Worm (Caenorhabditis elegans) whole organism, L1 larva: ENCODE measurements around the gene arrd-28.

Experiments used
- C16A3.4 ChIP-seq: fragments of 150-350 bp; optimal IDR thresholded peaks from 2 replicates; lab custom pipeline; 2014; ENCODE audit warnings: missing biosample characterization, missing genetic modification characterization
- Y116A8C.19 ChIP-seq: sonication (generic microtip); optimal IDR thresholded peaks from 2 replicates; lab custom pipeline; 2016; ENCODE audit warnings: missing compliant biosample characterization, missing genetic modification characterization, borderline replicate concordance
- aha-1 ChIP-seq: fragments of 150-350 bp; optimal IDR thresholded peaks from 2 replicates; lab custom pipeline; 2014; ENCODE audit warnings: missing biosample characterization, missing genetic modification characterization
- alr-1 ChIP-seq: fragments of 200-800 bp; sonication (Bioruptor generic); optimal IDR thresholded peaks from 2 replicates; lab custom pipeline; 2018; ENCODE audit warnings: borderline replicate concordance, mild to moderate bottlenecking, missing genetic modification characterization, missing compliant biosample characterization
- aly-2 ChIP-seq: fragments of 150-350 bp; optimal IDR thresholded peaks from 2 replicates; lab custom pipeline; 2014; ENCODE audit warnings: missing biosample characterization, missing genetic modification characterization
- blmp-1 ChIP-seq: fragments of 150-350 bp; optimal IDR thresholded peaks from 2 replicates; lab custom pipeline; 2014; ENCODE audit warnings: missing biosample characterization, missing genetic modification characterization
- ceh-63 ChIP-seq: fragments of 200-800 bp; sonication (Bioruptor generic); optimal IDR thresholded peaks from 2 replicates; lab custom pipeline; 2018; ENCODE audit warnings: mild to moderate bottlenecking, missing genetic modification characterization, missing compliant biosample characterization
- ceh-88 ChIP-seq: fragments of 200-800 bp; sonication (Bioruptor generic); IDR thresholded peaks from 2 replicates; pipeline ENCODE4 v1.3.6; 2022; ENCODE audit warnings: missing genetic modification characterization, missing compliant biosample characterization
- ceh-90 ChIP-seq: sonication (generic microtip); optimal IDR thresholded peaks from 2 replicates; lab custom pipeline; 2016; ENCODE audit warnings: missing genetic modification characterization, missing compliant biosample characterization
- efl-1 ChIP-seq, 4 experiments: fragments of 150-350 bp; optimal IDR thresholded peaks in 3 of 4; peaks in 1 of 4; 1 replicate in 1 of 4; 2 replicates in 3 of 4; lab custom pipeline; 2014; ENCODE audit warnings: missing biosample characterization in 2 of 4, missing genetic modification characterization in 2 of 4, missing genetic modification reagents in 2 of 4
- elt-2 ChIP-seq: sonication (generic microtip); optimal IDR thresholded peaks from 2 replicates; lab custom pipeline; 2016; ENCODE audit warnings: missing genetic modification characterization, mild to moderate bottlenecking, inconsistent platforms, missing compliant biosample characterization, missing genetic modification reagents
- fkh-10 ChIP-seq: sonication (generic microtip); optimal IDR thresholded peaks from 2 replicates; lab custom pipeline; 2017; ENCODE audit warnings: missing biosample characterization, missing genetic modification reagents, missing genetic modification characterization
- fkh-4 ChIP-seq: sonication (generic microtip); optimal IDR thresholded peaks from 2 replicates; lab custom pipeline; 2016; ENCODE audit warnings: missing compliant biosample characterization, missing genetic modification characterization, borderline replicate concordance
- fkh-8 ChIP-seq: sonication (generic microtip); optimal IDR thresholded peaks from 2 replicates; lab custom pipeline; 2016; ENCODE audit warnings: mild to moderate bottlenecking, missing genetic modification characterization, missing compliant biosample characterization
- fos-1 ChIP-seq: fragments of 150-350 bp; optimal IDR thresholded peaks from 2 replicates; lab custom pipeline; 2014; ENCODE audit warnings: missing biosample characterization, missing genetic modification characterization
- hlh-4 ChIP-seq: sonication (generic microtip); optimal IDR thresholded peaks from 2 replicates; lab custom pipeline; 2016; ENCODE audit warnings: mild to moderate bottlenecking, missing genetic modification characterization, missing compliant biosample characterization
- hpl-2 ChIP-seq: fragments of 150-350 bp; optimal IDR thresholded peaks from 2 replicates; lab custom pipeline; 2014; ENCODE audit warnings: missing biosample characterization, missing genetic modification reagents, missing genetic modification characterization
- irx-1 ChIP-seq: sonication (generic microtip); optimal IDR thresholded peaks from 2 replicates; lab custom pipeline; 2016; ENCODE audit warnings: missing genetic modification characterization, missing compliant biosample characterization
- jun-1 ChIP-seq: fragments of 150-350 bp; optimal IDR thresholded peaks from 2 replicates; lab custom pipeline; 2014; ENCODE audit warnings: missing biosample characterization, missing genetic modification reagents, missing genetic modification characterization
- lin-14 ChIP-seq: fragments of 200-800 bp; sonication (Bioruptor generic); optimal IDR thresholded peaks from 2 replicates; lab custom pipeline; 2018; ENCODE audit warnings: mild to moderate bottlenecking, missing genetic modification characterization, moderate library complexity, missing compliant biosample characterization
- lin-15B ChIP-seq: fragments of 150-350 bp; sonication (generic microtip); optimal IDR thresholded peaks from 3 replicates; lab custom pipeline; 2014; ENCODE audit warnings: missing biosample characterization, missing genetic modification characterization
- lin-35 ChIP-seq, 2 experiments: fragments of 150-350 bp; optimal IDR thresholded peaks; 2 replicates each; lab custom pipeline; 2014; ENCODE audit warnings: missing biosample characterization in 2 of 2, missing genetic modification characterization in 2 of 2, missing genetic modification reagents in 2 of 2
- lin-39 ChIP-seq: fragments of 150-350 bp; optimal IDR thresholded peaks from 2 replicates; lab custom pipeline; 2014; ENCODE audit warnings: missing biosample characterization, missing genetic modification reagents, missing genetic modification characterization
- lir-3 ChIP-seq: sonication (generic microtip); optimal IDR thresholded peaks from 2 replicates; lab custom pipeline; 2016; ENCODE audit warnings: mild to moderate bottlenecking, missing genetic modification characterization, moderate library complexity, missing compliant biosample characterization; ENCODE audit not compliant: poor library complexity
- mdl-1 ChIP-seq, 2 experiments: fragments of 150-350 bp; optimal IDR thresholded peaks; 2 replicates each; lab custom pipeline; 2014 to 2017; ENCODE audit warnings: missing biosample characterization in 2 of 2, missing genetic modification characterization in 2 of 2, inconsistent platforms in 1 of 2
- nhr-12 ChIP-seq: sonication (generic microtip); optimal IDR thresholded peaks from 2 replicates; lab custom pipeline; 2017; ENCODE audit warnings: missing biosample characterization, missing genetic modification characterization
- nhr-19 ChIP-seq: fragments of 200-800 bp; sonication (Bioruptor generic); conservative IDR thresholded peaks from 2 replicates; pipeline ENCODE4 v1.3.6; 2022; ENCODE audit warnings: missing genetic modification characterization, missing compliant biosample characterization
- nhr-20 ChIP-seq: sonication (generic microtip); optimal IDR thresholded peaks from 2 replicates; lab custom pipeline; 2016; ENCODE audit warnings: mild to moderate bottlenecking, missing genetic modification characterization, missing compliant biosample characterization
- nhr-237 ChIP-seq: fragments of 150-350 bp; optimal IDR thresholded peaks from 2 replicates; lab custom pipeline; 2014; ENCODE audit warnings: missing biosample characterization, missing genetic modification characterization
- nhr-71 ChIP-seq: sonication (generic microtip); optimal IDR thresholded peaks from 2 replicates; lab custom pipeline; 2016; ENCODE audit warnings: mild to moderate bottlenecking, missing genetic modification characterization, moderate library complexity, missing compliant biosample characterization
- nhr-77 ChIP-seq: fragments of 150-350 bp; optimal IDR thresholded peaks from 2 replicates; lab custom pipeline; 2014; ENCODE audit warnings: missing biosample characterization, missing genetic modification characterization
- nhr-84 ChIP-seq: sonication (generic microtip); optimal IDR thresholded peaks from 2 replicates; lab custom pipeline; 2017; ENCODE audit warnings: missing biosample characterization, missing genetic modification characterization
- nhr-90 ChIP-seq: sonication (generic microtip); optimal IDR thresholded peaks from 2 replicates; lab custom pipeline; 2016; ENCODE audit warnings: mild to moderate bottlenecking, missing genetic modification characterization, missing compliant biosample characterization; ENCODE audit not compliant: poor library complexity
- pqm-1 ChIP-seq: sonication (generic microtip); optimal IDR thresholded peaks from 3 replicates; lab custom pipeline; 2017; ENCODE audit warnings: missing biosample characterization, missing genetic modification characterization
- rnt-1 ChIP-seq: sonication (generic microtip); optimal IDR thresholded peaks from 2 replicates; lab custom pipeline; 2016; ENCODE audit warnings: mild to moderate bottlenecking, missing genetic modification characterization, moderate library complexity, missing compliant biosample characterization
- skn-1 ChIP-seq: fragments of 150-350 bp; optimal IDR thresholded peaks from 2 replicates; lab custom pipeline; 2014; ENCODE audit warnings: missing biosample characterization, missing genetic modification characterization
- snpc-4 ChIP-seq: fragments of 150-350 bp; optimal IDR thresholded peaks from 2 replicates; lab custom pipeline; 2014; ENCODE audit warnings: missing biosample characterization, missing genetic modification characterization
- sptf-1 ChIP-seq: fragments of 150-350 bp; optimal IDR thresholded peaks from 2 replicates; lab custom pipeline; 2014; ENCODE audit warnings: missing biosample characterization, missing genetic modification characterization
- unc-130 ChIP-seq: fragments of 150-350 bp; optimal IDR thresholded peaks from 2 replicates; lab custom pipeline; 2017; ENCODE audit warnings: missing biosample characterization, missing genetic modification characterization, inconsistent platforms
- unc-86 ChIP-seq: sonication (generic microtip); optimal IDR thresholded peaks from 2 replicates; lab custom pipeline; 2016; ENCODE audit warnings: missing genetic modification characterization, missing compliant biosample characterization
- unc-98 ChIP-seq: fragments of 200-800 bp; sonication (Bioruptor generic); IDR thresholded peaks from 2 replicates; pipeline ENCODE4 v1.3.6; 2022; ENCODE audit warnings: missing genetic modification characterization, missing compliant biosample characterization
- vab-15 ChIP-seq: sonication (generic microtip); optimal IDR thresholded peaks from 2 replicates; lab custom pipeline; 2017; ENCODE audit warnings: missing genotype, mild to moderate bottlenecking, missing genetic modification characterization, missing compliant biosample characterization
- xbp-1 ChIP-seq: sonication (generic microtip); optimal IDR thresholded peaks from 2 replicates; lab custom pipeline; 2016; ENCODE audit warnings: missing genetic modification characterization, missing compliant biosample characterization
- zag-1 ChIP-seq: fragments of 150-350 bp; optimal IDR thresholded peaks from 2 replicates; lab custom pipeline; 2014; ENCODE audit warnings: missing biosample characterization, missing genetic modification characterization

The arrd-28 gene

ce11 chrX:10183695-10184094 is at the start of gene arrd-28:
Gene arrd-28, plus strand, starts transcription at chrX:10183995.
- TF ChIP-seq efl-1 (optimal IDR thresholded peaks at IDR 0.05; lab: Kevin White, UChicago): no peak
- peak in 1 of 2 experiments; percentile 27 for TF ChIP-seq efl-1 (GFP tag; optimal IDR thresholded peaks at IDR 0.05 in 1 of 2; lab: Kevin White, UChicago)
- no peak for TF ChIP-seq rnt-1 (tag; lab: Kevin White, UChicago)
- TF ChIP-seq, all 84 proteins: peak for 1

- TF ChIP-seq fkh-4 (tag; lab: Kevin White, UChicago): no peak
- no peak for TF ChIP-seq sptf-1 (tag; lab: Kevin White, UChicago)
- no peak for TF ChIP-seq mdl-1 (tag; optimal IDR thresholded peaks at IDR 0.05; lab: Kevin White, UChicago)
- peak; percentile 52 for TF ChIP-seq blmp-1 (tag; lab: Kevin White, UChicago)
- TF ChIP-seq xbp-1 (tag; lab: Kevin White, UChicago): no peak
- peak; percentile 25 for TF ChIP-seq skn-1 (tag; lab: Kevin White, UChicago)
- peak; percentile 28 for TF ChIP-seq nhr-71 (tag; lab: Kevin White, UChicago)
- peak; percentile 45 for TF ChIP-seq fkh-8 (tag; lab: Kevin White, UChicago)
Observed at ce11 chrX:10138494-10138893, 45.3 kb upstream of the arrd-28 start, which contains the start of gene moc-1. Gene moc-1, minus strand, starts transcription at chrX:10138620.

- TF ChIP-seq nhr-237: no peak
- no peak for TF ChIP-seq alr-1 (tag; lab: Kevin White, UChicago)
- TF ChIP-seq nhr-90: no peak
- TF ChIP-seq C16A3.4 (tag; lab: Kevin White, UChicago): no peak
Observed at ce11 chrX:10141264-10141663, 42.5 kb upstream of the arrd-28 start.

- TF ChIP-seq ceh-63 (GFP tag; lab: Kevin White, UChicago): no peak
- peak; percentile 99 for TF ChIP-seq elt-2 (tag; lab: Kevin White, UChicago)
- TF ChIP-seq pqm-1 (tag; lab: Kevin White, UChicago): peak; percentile 11
- no peak for TF ChIP-seq nhr-84 (tag; lab: Kevin White, UChicago)
- TF ChIP-seq lir-3: no peak
- TF ChIP-seq lin-35 (GFP tag; optimal IDR thresholded peaks at IDR 0.05; lab: Kevin White, UChicago): peak in 1 of 2 experiments; percentile 55
- no peak for TF ChIP-seq unc-86 (tag; lab: Kevin White, UChicago)
- TF ChIP-seq nhr-71 (tag; lab: Kevin White, UChicago): peak; percentile 60
- TF ChIP-seq ceh-88: no peak
- peak; percentile 31 for TF ChIP-seq jun-1
- TF ChIP-seq nhr-19 (GFP tag; lab: Robert Waterston, UW): peak; percentile 53
- TF ChIP-seq unc-130 (tag; lab: Kevin White, UChicago): no peak
- peak; percentile 44 for TF ChIP-seq nhr-90
- no peak for TF ChIP-seq aha-1 (tag; lab: Kevin White, UChicago)
- TF ChIP-seq hpl-2 (GFP tag; lab: Kevin White, UChicago): no peak
- no peak for TF ChIP-seq ceh-90 (tag; lab: Kevin White, UChicago)
- TF ChIP-seq lin-14 (GFP tag; lab: Kevin White, UChicago): peak; percentile 15
- TF ChIP-seq efl-1 (optimal IDR thresholded peaks at IDR 0.05; lab: Kevin White, UChicago): no peak
- peak in 1 of 2 experiments; percentile 84 for TF ChIP-seq efl-1 (GFP tag; optimal IDR thresholded peaks at IDR 0.05 in 1 of 2; lab: Kevin White, UChicago)
- TF ChIP-seq nhr-20 (tag; lab: Kevin White, UChicago): peak; percentile 73
- no peak for TF ChIP-seq irx-1 (tag; lab: Kevin White, UChicago)
Observed at ce11 chrX:10141963-10142431, 41.8 kb upstream of the arrd-28 start, which contains the start of gene oac-14. Gene oac-14, minus strand, starts transcription at chrX:10142013.

- TF ChIP-seq unc-86 (tag; lab: Kevin White, UChicago) (peak; percentile 8), fos-1 (tag; lab: Kevin White, UChicago) (peak; percentile 31), zag-1 (tag; lab: Kevin White, UChicago) (no peak), nhr-237 (no peak), snpc-4 (tag; lab: Kevin White, UChicago) (no peak), hlh-4 (tag; lab: Kevin White, UChicago) (no peak), fkh-10 (GFP tag; lab: Kevin White, UChicago) (peak; percentile 11), nhr-90 (peak; percentile 80), mdl-1 (tag; optimal IDR thresholded peaks at IDR 0.05; lab: Kevin White, UChicago) (peak in 1 of 2 experiments; percentile 10), aly-2 (tag; lab: Kevin White, UChicago) (no peak), vab-15 (no peak), nhr-12 (tag; lab: Kevin White, UChicago) (no peak), lin-39 (tag; lab: Kevin White, UChicago) (no peak), Y116A8C.19 (tag; lab: Kevin White, UChicago) (no peak), unc-98 (GFP tag; lab: Robert Waterston, UW) (0 out of 2 replicates have a peak, but pooled peaks have one; percentile 18), lin-15B (no peak), nhr-71 (tag; lab: Kevin White, UChicago) (peak; percentile 78), nhr-77 (tag; lab: Kevin White, UChicago) (peak; percentile 34), nhr-19 (GFP tag; lab: Robert Waterston, UW) (peak; percentile 74)
Observed at ce11 chrX:10145011-10145410, 38.8 kb upstream of the arrd-28 start.
